Worm (Caenorhabditis elegans) whole organism, L3 larva: Measurements from ENCODE around the gene srbc-2.

Experiments used
- nhr-11 ChIP-seq: fragments of 150-350 bp; optimal IDR thresholded peaks from 2 replicates; lab custom pipeline; 2014; ENCODE audit warnings: missing biosample characterization, missing genetic modification characterization
- nhr-67 ChIP-seq: fragments of 150-350 bp; optimal IDR thresholded peaks from 2 replicates; lab custom pipeline; 2014; ENCODE audit warnings: missing biosample characterization, missing genetic modification characterization

Gene srbc-2

DNA sequence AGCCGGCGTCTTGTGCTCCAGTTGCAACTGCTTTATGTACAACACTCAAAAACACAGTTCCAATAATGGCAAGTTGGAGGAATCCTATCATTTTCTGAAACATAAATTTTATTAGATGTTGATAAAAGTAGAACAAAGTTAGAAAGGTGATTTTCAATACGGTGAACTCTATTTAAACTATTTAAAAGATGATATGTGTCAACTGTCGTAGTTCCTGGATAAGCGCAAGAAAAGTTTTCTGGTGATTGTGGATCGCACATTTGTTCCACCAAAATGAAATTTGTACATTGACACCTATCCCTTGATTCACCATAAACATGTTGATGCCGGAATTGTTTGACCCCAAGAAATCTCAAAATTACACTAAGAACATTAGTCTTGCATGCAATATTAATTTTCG, 44.9 kb downstream of the srbc-2 start, which contains the start of gene C17B7.9:
Gene C17B7.9 (minus strand): TSS at position 101 of the 400 bp plus-strand sequence.
- TF ChIP-seq nhr-67 (tag; lab: Kevin White, UChicago), result no peak
- no peak for TF ChIP-seq nhr-11 (tag; lab: Kevin White, UChicago)
